Worm (Caenorhabditis elegans) whole organism, young adult: Measurements from ENCODE around the gene srx-33.

Source experiments
- F23B12.7 ChIP-seq: sonication (generic microtip); optimal IDR thresholded peaks from 2 replicates; lab custom pipeline; 2017; ENCODE audit warnings: missing genetic modification characterization, mild to moderate bottlenecking, missing compliant biosample characterization, antibody characterized with exemption, moderate library complexity; ENCODE audit not compliant: insufficient read depth
- F52B5.7 ChIP-seq: sonication (generic microtip); optimal IDR thresholded peaks from 2 replicates; lab custom pipeline; 2016; ENCODE audit warnings: mild to moderate bottlenecking, missing genetic modification characterization, missing compliant biosample characterization
- F57C9.4 ChIP-seq: sonication (generic microtip); optimal IDR thresholded peaks from 2 replicates; lab custom pipeline; 2017; ENCODE audit warnings: mild to moderate bottlenecking, missing genetic modification characterization, missing compliant biosample characterization
- K11D2.4 ChIP-seq: fragments of 200-800 bp; sonication (Bioruptor generic); IDR thresholded peaks from 2 replicates; pipeline ENCODE4 v1.3.6; 2022; ENCODE audit warnings: missing genetic modification reagents, missing genetic modification characterization, missing compliant biosample characterization
- K12H6.12 ChIP-seq: fragments of 200-800 bp; sonication (Bioruptor generic); optimal IDR thresholded peaks from 2 replicates; lab custom pipeline; 2018; ENCODE audit warnings: mild to moderate bottlenecking, missing genetic modification characterization, missing compliant biosample characterization
- T07F8.4 ChIP-seq: sonication (generic microtip); optimal IDR thresholded peaks from 2 replicates; lab custom pipeline; 2016; ENCODE audit warnings: mild to moderate bottlenecking, missing genetic modification characterization, moderate library complexity, missing compliant biosample characterization
- Y53F4B.3 ChIP-seq: fragments of 200-800 bp; sonication (Bioruptor generic); IDR thresholded peaks from 2 replicates; pipeline ENCODE4 v1.3.6; 2022; ENCODE audit warnings: missing genetic modification reagents, missing genetic modification characterization, missing compliant biosample characterization
- ZK185.1 ChIP-seq: sonication (generic microtip); optimal IDR thresholded peaks from 2 replicates; lab custom pipeline; 2016; ENCODE audit warnings: mild to moderate bottlenecking, missing genetic modification characterization, missing compliant biosample characterization; ENCODE audit not compliant: poor library complexity, severe bottlenecking
- ama-1 ChIP-seq, 3 experiments: fragments of 150-350 bp in 1 of 3; sonication (generic microtip) in 2 of 3; optimal IDR thresholded peaks; 2 replicates each; lab custom pipeline; 2014 to 2018; ENCODE audit warnings: missing biosample characterization in 2 of 3, missing genetic modification characterization in 2 of 3, missing genetic modification reagents in 2 of 3
- attf-3 ChIP-seq: fragments of 200-800 bp; sonication (Bioruptor generic); conservative IDR thresholded peaks from 2 replicates; pipeline ENCODE4 v1.3.6; 2022; ENCODE audit warnings: missing genetic modification reagents, missing genetic modification characterization, missing compliant biosample characterization
- attf-5 ChIP-seq: fragments of 200-800 bp; sonication (Bioruptor generic); optimal IDR thresholded peaks from 2 replicates; lab custom pipeline; 2018; ENCODE audit warnings: mild to moderate bottlenecking, missing genetic modification characterization, missing compliant biosample characterization
- cebp-1 ChIP-seq, 2 experiments: fragments of 200-800 bp in 1 of 2; sonication (Bioruptor generic) in 1 of 2; sonication (generic microtip) in 1 of 2; IDR thresholded peaks in 1 of 2; optimal IDR thresholded peaks in 1 of 2; 2 replicates each; pipeline versions ENCODE4 v1.3.6 to Lab custom; 2017 to 2022; ENCODE audit warnings: missing compliant biosample characterization in 2 of 2, missing genetic modification characterization in 2 of 2, mild to moderate bottlenecking in 1 of 2, missing genetic modification reagents in 1 of 2, moderate library complexity in 1 of 2
- ceh-27 ChIP-seq: fragments of 200-800 bp; sonication (Bioruptor generic); optimal IDR thresholded peaks from 2 replicates; lab custom pipeline; 2018; ENCODE audit warnings: mild to moderate bottlenecking, missing genetic modification characterization, moderate library complexity, missing compliant biosample characterization
- ceh-58 ChIP-seq: fragments of 200-800 bp; sonication (Bioruptor generic); IDR thresholded peaks from 2 replicates; pipeline ENCODE4 v1.3.6; 2022; ENCODE audit warnings: missing genetic modification characterization, missing compliant biosample characterization
- ceh-79 ChIP-seq: sonication (generic microtip); optimal IDR thresholded peaks from 2 replicates; lab custom pipeline; 2017; ENCODE audit warnings: mild to moderate bottlenecking, missing genetic modification characterization, missing compliant biosample characterization
- dox-1 ChIP-seq: fragments of 200-800 bp; sonication (Bioruptor generic); IDR thresholded peaks from 2 replicates; pipeline ENCODE4 v1.3.6; 2022; ENCODE audit warnings: missing genetic modification reagents, missing genetic modification characterization, missing compliant biosample characterization
- dpl-1 ChIP-seq: fragments of 150-350 bp; optimal IDR thresholded peaks from 2 replicates; lab custom pipeline; 2014; ENCODE audit warnings: missing biosample characterization, missing genetic modification reagents, missing genetic modification characterization
- efl-1 ChIP-seq: fragments of 150-350 bp; optimal IDR thresholded peaks from 2 replicates; lab custom pipeline; 2014; ENCODE audit warnings: missing biosample characterization, missing genetic modification reagents, missing genetic modification characterization
- egl-44 ChIP-seq: fragments of 200-800 bp; sonication (Bioruptor generic); IDR thresholded peaks from 2 replicates; pipeline ENCODE4 v1.3.6; 2022; ENCODE audit warnings: missing genetic modification reagents, missing genetic modification characterization, missing compliant biosample characterization
- egrh-3 ChIP-seq: fragments of 200-800 bp; sonication (Bioruptor generic); IDR thresholded peaks from 2 replicates; pipeline ENCODE4 v1.3.6; 2022; ENCODE audit warnings: missing genetic modification reagents, missing genetic modification characterization, missing compliant biosample characterization
- him-1 ChIP-seq: sonication (generic microtip); optimal IDR thresholded peaks from 2 replicates; lab custom pipeline; 2016; ENCODE audit warnings: missing genotype, missing genetic modification reagents, missing genetic modification characterization, missing compliant biosample characterization
- hlh-12 ChIP-seq: sonication (generic microtip); optimal IDR thresholded peaks from 2 replicates; lab custom pipeline; 2016; ENCODE audit warnings: missing genetic modification characterization, missing compliant biosample characterization
- hsf-1 ChIP-seq: fragments of 200-800 bp; sonication (Bioruptor generic); IDR thresholded peaks from 2 replicates; pipeline ENCODE4 v1.3.6; 2022; ENCODE audit warnings: missing genetic modification reagents, missing genetic modification characterization, missing compliant biosample characterization
- let-607 ChIP-seq, 2 experiments: fragments of 200-800 bp in 1 of 2; sonication (Bioruptor generic) in 1 of 2; sonication (generic microtip) in 1 of 2; optimal IDR thresholded peaks; 2 replicates each; lab custom pipeline; 2016 to 2018; ENCODE audit warnings: mild to moderate bottlenecking in 2 of 2, missing compliant biosample characterization in 2 of 2, missing genetic modification characterization in 2 of 2, moderate library complexity in 2 of 2, missing genotype in 1 of 2
- lin-35 ChIP-seq, 3 experiments: fragments of 150-350 bp in 2 of 3; sonication (generic microtip) in 1 of 3; optimal IDR thresholded peaks; 2 replicates each; lab custom pipeline; 2014 to 2018; ENCODE audit warnings: missing biosample characterization in 3 of 3, missing genetic modification characterization in 3 of 3, missing genetic modification reagents in 3 of 3
- lin-40 ChIP-seq: sonication (generic microtip); optimal IDR thresholded peaks from 2 replicates; lab custom pipeline; 2016; ENCODE audit warnings: missing genetic modification characterization, mild to moderate bottlenecking, missing compliant biosample characterization, missing genotype, missing genetic modification reagents
- lin-54 ChIP-seq: fragments of 200-800 bp; sonication (Bioruptor generic); optimal IDR thresholded peaks from 2 replicates; lab custom pipeline; 2018; ENCODE audit warnings: mild to moderate bottlenecking, missing genetic modification characterization, missing compliant biosample characterization
- lsl-1 ChIP-seq: fragments of 200-800 bp; sonication (Bioruptor generic); optimal IDR thresholded peaks from 2 replicates; lab custom pipeline; 2018; ENCODE audit warnings: mild to moderate bottlenecking, missing genetic modification characterization, moderate library complexity, missing compliant biosample characterization
- madf-10 ChIP-seq: sonication (generic microtip); optimal IDR thresholded peaks from 2 replicates; lab custom pipeline; 2016; ENCODE audit warnings: mild to moderate bottlenecking, missing genetic modification characterization, missing compliant biosample characterization
- madf-6 ChIP-seq: fragments of 200-800 bp; sonication (Bioruptor generic); IDR thresholded peaks from 2 replicates; pipeline ENCODE4 v1.3.6; 2022; ENCODE audit warnings: missing genetic modification reagents, missing genetic modification characterization, missing compliant biosample characterization
- mcd-1 ChIP-seq: fragments of 200-800 bp; sonication (Bioruptor generic); IDR thresholded peaks from 2 replicates; pipeline ENCODE4 v1.3.6; 2022; ENCODE audit warnings: missing genetic modification reagents, missing genetic modification characterization, missing compliant biosample characterization
- mes-4 ChIP-seq: sonication (generic microtip); optimal IDR thresholded peaks from 2 replicates; lab custom pipeline; 2016; ENCODE audit warnings: missing genotype, missing genetic modification characterization, missing compliant biosample characterization
- nhr-120 ChIP-seq: fragments of 200-800 bp; sonication (Bioruptor generic); IDR thresholded peaks from 2 replicates; pipeline ENCODE4 v1.3.6; 2022; ENCODE audit warnings: missing genetic modification characterization, missing compliant biosample characterization
- nhr-27 ChIP-seq: fragments of 200-800 bp; sonication (Bioruptor generic); optimal IDR thresholded peaks from 2 replicates; lab custom pipeline; 2018; ENCODE audit warnings: mild to moderate bottlenecking, missing genetic modification characterization, moderate library complexity, missing compliant biosample characterization
- pbrm-1 ChIP-seq: fragments of 200-800 bp; sonication (Bioruptor generic); IDR thresholded peaks from 2 replicates; pipeline ENCODE4 v1.3.6; 2022; ENCODE audit warnings: missing genetic modification reagents, missing genetic modification characterization, missing compliant biosample characterization
- rec-8 ChIP-seq, 2 experiments: sonication (generic microtip); optimal IDR thresholded peaks; 2 replicates each; lab custom pipeline; 2016; ENCODE audit warnings: mild to moderate bottlenecking in 2 of 2, missing genetic modification characterization in 2 of 2, missing genetic modification reagents in 2 of 2, missing genotype in 2 of 2, missing biosample characterization in 1 of 2, missing compliant biosample characterization in 1 of 2, moderate library complexity in 1 of 2
- repo-1 ChIP-seq: sonication (generic microtip); optimal IDR thresholded peaks from 2 replicates; lab custom pipeline; 2017; ENCODE audit warnings: mild to moderate bottlenecking, missing genetic modification characterization, missing compliant biosample characterization
- sea-2 ChIP-seq: fragments of 200-800 bp; sonication (Bioruptor generic); IDR thresholded peaks from 2 replicates; pipeline ENCODE4 v1.3.6; 2022; ENCODE audit warnings: missing genetic modification characterization, missing compliant biosample characterization
- snpc-1.3 ChIP-seq: sonication (generic microtip); optimal IDR thresholded peaks from 2 replicates; lab custom pipeline; 2017; ENCODE audit warnings: missing genetic modification characterization, mild to moderate bottlenecking, missing compliant biosample characterization, antibody characterized with exemption, moderate library complexity, missing genotype, missing genetic modification reagents; ENCODE audit not compliant: insufficient read depth
- snpc-4 ChIP-seq, 5 experiments: fragments of 150-350 bp in 1 of 5; sonication (generic microtip) in 4 of 5; optimal IDR thresholded peaks; 2 replicates each; lab custom pipeline; 2014 to 2018; ENCODE audit warnings: missing genetic modification characterization in 5 of 5, missing biosample characterization in 3 of 5, antibody characterized with exemption in 2 of 5, mild to moderate bottlenecking in 2 of 5, missing compliant biosample characterization in 2 of 5, missing genotype in 2 of 5, moderate library complexity in 2 of 5, missing genetic modification reagents in 1 of 5
- tbp1 ChIP-seq: fragments of 200-800 bp; sonication (Bioruptor generic); optimal IDR thresholded peaks from 2 replicates; lab custom pipeline; 2018; ENCODE audit warnings: mild to moderate bottlenecking, missing genetic modification characterization, missing compliant biosample characterization
- unc-130 ChIP-seq: sonication (generic microtip); optimal IDR thresholded peaks from 2 replicates; lab custom pipeline; 2016; ENCODE audit warnings: missing genetic modification reagents, missing genetic modification characterization, missing compliant biosample characterization
- ztf-18 ChIP-seq: sonication (generic microtip); optimal IDR thresholded peaks from 2 replicates; lab custom pipeline; 2016; ENCODE audit warnings: missing genotype, mild to moderate bottlenecking, missing genetic modification characterization, missing compliant biosample characterization
- ztf-22 ChIP-seq: fragments of 200-800 bp; sonication (Bioruptor generic); optimal IDR thresholded peaks from 2 replicates; lab custom pipeline; 2018; ENCODE audit warnings: mild to moderate bottlenecking, missing genetic modification characterization, moderate library complexity, missing compliant biosample characterization
- ztf-6 ChIP-seq: fragments of 200-800 bp; sonication (Bioruptor generic); IDR thresholded peaks from 2 replicates; pipeline ENCODE4 v1.3.6; 2022; ENCODE audit warnings: missing genetic modification reagents, missing genetic modification characterization, missing compliant biosample characterization

Gene srx-33

ce11 chrV:7084612-7085139 lies 34.0 kb downstream of the srx-33 start, which contains the start of gene mys-1:
Gene mys-1 (minus strand): TSS chrV:7084662.
- TF ChIP-seq dpl-1 (GFP tag; lab: Kevin White, UChicago) (peak; percentile 86), ZK185.1 (tag; lab: Kevin White, UChicago) (peak; percentile 61), madf-10 (tag; lab: Kevin White, UChicago) (peak; percentile 11), unc-130 (peak; percentile 56), let-607 (tag; optimal IDR thresholded peaks at IDR 0.05; lab: Kevin White, UChicago) (no peak), rec-8 (tag; optimal IDR thresholded peaks at IDR 0.05; lab: Kevin White, UChicago) (peak in 1 of 2 experiments; percentile 16), lin-54 (GFP tag; lab: Kevin White, UChicago) (peak; percentile 99), efl-1 (peak; percentile 79), madf-6 (GFP tag; lab: Robert Waterston, UW) (peak; percentile 49), K11D2.4 (GFP tag; lab: Robert Waterston, UW) (0 out of 2 replicates have a peak, but pooled peaks have one; percentile 27), attf-3 (GFP tag; lab: Robert Waterston, UW) (0 out of 2 replicates have a peak, but pooled peaks have one; percentile 42), nhr-27 (tag; lab: Kevin White, UChicago) (no peak), attf-5 (GFP tag; lab: Kevin White, UChicago) (peak; percentile 17), egrh-3 (GFP tag; lab: Robert Waterston, UW) (peak; percentile 6; the same call in 1 of the 2 replicates), lin-40 (no peak), him-1 (tag; lab: Kevin White, UChicago) (peak; percentile 9), hsf-1 (GFP tag; lab: Robert Waterston, UW) (no peak), lin-35 (GFP tag; optimal IDR thresholded peaks at IDR 0.05; lab: Kevin White, UChicago) (peak in 2 of 3 experiments; percentile 45 to 92), cebp-1 (GFP tag; IDR thresholded peaks at IDR 0.05; lab: Robert Waterston, UW) (no peak), cebp-1 (tag; optimal IDR thresholded peaks at IDR 0.05; lab: Kevin White, UChicago) (peak; percentile 70), dox-1 (peak; percentile 51; the same call in 1 of the 2 replicates), pbrm-1 (GFP tag; lab: Robert Waterston, UW) (no peak), mcd-1 (GFP tag; lab: Robert Waterston, UW) (peak; percentile 66), lsl-1 (peak; percentile 16), ztf-18 (tag; lab: Kevin White, UChicago) (peak; percentile 32), nhr-120 (GFP tag; lab: Robert Waterston, UW) (no peak), F23B12.7 (tag; lab: Kevin White, UChicago) (peak; percentile 26), ama-1 (optimal IDR thresholded peaks at IDR 0.05; lab: Kevin White, UChicago) (no peak), ama-1 (GFP tag; optimal IDR thresholded peaks at IDR 0.05; lab: Kevin White, UChicago) (no peak), K12H6.12 (tag; lab: Kevin White, UChicago) (peak; percentile 10), snpc-4 (GFP tag; optimal IDR thresholded peaks at IDR 0.05; lab: Kevin White, UChicago) (peak; percentile 42), snpc-4 (tag; optimal IDR thresholded peaks at IDR 0.05; lab: Kevin White, UChicago) (peak in 1 of 4 experiments; percentile 7), tbp1 (GFP tag; lab: Kevin White, UChicago) (peak; percentile 14), ztf-22 (GFP tag; lab: Kevin White, UChicago) (no peak), ceh-27 (peak; percentile 13), Y53F4B.3 (GFP tag; lab: Robert Waterston, UW) (no peak)

- TF ChIP-seq him-1 (tag; lab: Kevin White, UChicago), result no peak
- no peak for TF ChIP-seq mes-4 (tag; lab: Kevin White, UChicago)
- no peak for TF ChIP-seq ceh-79 (tag; lab: Kevin White, UChicago)
- no peak for TF ChIP-seq ztf-18 (tag; lab: Kevin White, UChicago)
- TF ChIP-seq K12H6.12 (tag; lab: Kevin White, UChicago), result no peak
- no peak for TF ChIP-seq ceh-58 (GFP tag; lab: Robert Waterston, UW)
- TF ChIP-seq snpc-1.3 (tag; lab: Kevin White, UChicago), result no peak
- no peak for TF ChIP-seq F52B5.7 (tag; lab: Kevin White, UChicago)
- TF ChIP-seq repo-1 (tag; lab: Kevin White, UChicago), result no peak
- TF ChIP-seq hlh-12 (tag; lab: Kevin White, UChicago), result no peak
- no peak for TF ChIP-seq ztf-6 (GFP tag; lab: Robert Waterston, UW)
- TF ChIP-seq T07F8.4, result no peak
- no peak for TF ChIP-seq cebp-1 (GFP tag; IDR thresholded peaks at IDR 0.05; lab: Robert Waterston, UW)
- TF ChIP-seq cebp-1 (tag; optimal IDR thresholded peaks at IDR 0.05; lab: Kevin White, UChicago), result no peak
- TF ChIP-seq sea-2 (GFP tag; lab: Robert Waterston, UW), result no peak
- no peak for TF ChIP-seq F57C9.4
- no peak for TF ChIP-seq egl-44 (GFP tag; lab: Robert Waterston, UW)
Observed at ce11 chrV:7079388-7079787, 39.3 kb downstream of the srx-33 start.
